Fruit fly (Drosophila melanogaster): ENCODE measurements around the gene Hsc70-4.

The Hsc70-4 gene

DNA sequence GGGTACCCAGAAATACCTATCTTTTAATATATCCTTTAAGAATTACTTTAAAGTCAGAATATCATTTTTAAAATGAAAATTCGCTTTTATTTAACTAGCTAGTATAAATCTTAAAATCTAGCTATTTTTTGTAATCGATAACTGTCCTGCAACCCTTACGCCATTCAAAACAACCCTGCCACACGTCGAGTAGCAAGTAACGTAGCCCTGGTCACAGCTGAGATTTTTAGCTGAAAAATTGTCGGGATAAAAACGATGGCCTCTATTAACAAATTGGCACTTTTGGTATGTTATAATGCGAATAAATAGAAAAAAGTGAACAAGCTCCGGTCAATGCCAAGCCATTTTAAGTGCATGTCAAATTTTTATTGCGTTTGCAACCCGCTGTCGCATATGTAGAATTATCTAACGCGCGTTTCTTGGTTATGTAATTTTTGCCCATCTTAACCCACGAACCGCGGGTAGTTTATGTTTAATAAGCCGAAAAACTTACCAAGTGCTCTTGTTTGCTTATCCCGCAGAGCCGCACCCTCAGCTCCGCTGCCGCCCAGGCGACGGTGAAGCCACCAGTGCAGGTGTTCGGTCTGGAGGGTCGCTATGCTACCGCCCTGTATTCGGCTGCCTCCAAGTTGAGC is 23.0 kb downstream of the Hsc70-4 start, which contains the start of gene ATPsynO (continued):
- TF ChIP-seq org-1 (GFP tag; optimal IDR thresholded peaks at IDR 0.05), result no peak
- TF ChIP-seq ara (GFP tag; IDR thresholded peaks at IDR 0.05), result no peak
- TF ChIP-seq en (GFP tag; optimal IDR thresholded peaks at IDR 0.05), result no peak

DNA sequence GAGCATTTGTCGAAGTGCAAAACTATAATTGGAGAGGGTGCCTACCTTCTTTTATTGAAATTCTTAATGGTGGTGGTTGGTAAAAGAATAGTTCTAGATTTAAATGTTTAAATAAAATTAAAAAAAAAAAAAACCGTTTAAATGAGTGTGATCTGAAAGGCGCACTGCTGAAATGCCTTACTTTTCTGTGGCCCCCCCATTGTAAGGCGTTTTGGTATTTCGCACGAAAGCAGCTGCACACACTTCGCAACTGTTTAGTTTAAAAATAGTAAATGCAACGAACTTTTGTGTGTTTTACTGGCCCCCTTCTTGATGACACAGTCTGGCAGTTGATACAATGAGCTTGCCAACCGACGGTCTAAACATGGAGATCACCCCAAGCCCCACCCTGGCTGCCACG is 25.9 kb downstream of the Hsc70-4 start, which contains the start of the genes CG14864 and Zip88E:
Gene CG14864 (minus strand): TSS at position 113 of the 400 bp plus-strand sequence.
Gene Zip88E (plus strand): TSS at position 237 of the 400 bp plus-strand sequence.
- TF ChIP-seq scrt (GFP tag; optimal IDR thresholded peaks at IDR 0.05), result no peak
- no peak for TF ChIP-seq CG15479 (GFP tag; optimal IDR thresholded peaks at IDR 0.05)
- TF ChIP-seq nerfin-1 (tag; optimal IDR thresholded peaks at IDR 0.05), result no peak
- no peak for TF ChIP-seq CG3065 (GFP tag; optimal IDR thresholded peaks at IDR 0.05)
- no peak for TF ChIP-seq sim (GFP tag; IDR thresholded peaks at IDR 0.05)
- TF ChIP-seq cg (GFP tag; optimal IDR thresholded peaks at IDR 0.05), result no peak
- TF ChIP-seq cas (GFP tag; IDR thresholded peaks at IDR 0.05), result no peak
- TF ChIP-seq CoRest (tag; optimal IDR thresholded peaks at IDR 0.05), result peak; percentile 9
- TF ChIP-seq CG5953 (GFP tag; IDR thresholded peaks at IDR 0.05), result no peak
- no peak for TF ChIP-seq CG10274 (GFP tag; optimal IDR thresholded peaks at IDR 0.05)
- TF ChIP-seq crp (GFP tag; optimal IDR thresholded peaks at IDR 0.05), result peak in 1 of 2 experiments; percentile 8
- no peak for TF ChIP-seq CG17328 (GFP tag; IDR thresholded peaks at IDR 0.05)
- TF ChIP-seq Pdp1 (GFP tag; optimal IDR thresholded peaks at IDR 0.05), result peak in 1 of 2 experiments; percentile 15
- TF ChIP-seq Hsf (GFP tag; optimal IDR thresholded peaks at IDR 0.05), result no peak
- TF ChIP-seq CG13424 (tag; optimal IDR thresholded peaks at IDR 0.05), result no peak
- TF ChIP-seq Myb (GFP tag; optimal IDR thresholded peaks at IDR 0.05), result peak; percentile 95
- no peak for TF ChIP-seq Optix (GFP tag; IDR thresholded peaks at IDR 0.05)
- no peak for TF ChIP-seq toy (GFP tag; IDR thresholded peaks at IDR 0.05)
- TF ChIP-seq sens (GFP tag), result peak; percentile 33
- no peak for TF ChIP-seq hbn (GFP tag; IDR thresholded peaks at IDR 0.05; ENCODE audit: partially characterized antibody)
- no peak for TF ChIP-seq wor (GFP tag; IDR thresholded peaks at IDR 0.05)
- TF ChIP-seq E2f2 (GFP tag; IDR thresholded peaks at IDR 0.05), result peak; percentile 76
- no peak for TF ChIP-seq mirr (GFP tag; optimal IDR thresholded peaks at IDR 0.05)
- TF ChIP-seq CG14014 (GFP tag; IDR thresholded peaks at IDR 0.05), result no peak
- TF ChIP-seq sc (optimal IDR thresholded peaks at IDR 0.05), result no peak
- TF ChIP-seq sc (GFP tag; optimal IDR thresholded peaks at IDR 0.05), result no peak
- no peak for TF ChIP-seq lov (optimal IDR thresholded peaks at IDR 0.05)
- no peak for TF ChIP-seq lov (GFP tag; IDR thresholded peaks at IDR 0.05)
- no peak for TF ChIP-seq pnt (GFP tag; optimal IDR thresholded peaks at IDR 0.05)
- no peak for TF ChIP-seq D19A (tag; optimal IDR thresholded peaks at IDR 0.05)
- no peak for TF ChIP-seq Oli (tag; optimal IDR thresholded peaks at IDR 0.05)
- no peak for TF ChIP-seq CG9437 (GFP tag; optimal IDR thresholded peaks at IDR 0.05)
- TF ChIP-seq CG16779 (GFP tag; IDR thresholded peaks at IDR 0.05), result no peak
- peak; percentile 30 for TF ChIP-seq CG17186 (GFP tag; optimal IDR thresholded peaks at IDR 0.05)
- no peak for TF ChIP-seq CG2678 (tag; optimal IDR thresholded peaks at IDR 0.05)
- TF ChIP-seq CG17359 (tag; optimal IDR thresholded peaks at IDR 0.05), result no peak
- TF ChIP-seq Usf (GFP tag; optimal IDR thresholded peaks at IDR 0.05), result no peak
- TF ChIP-seq CG1603 (tag; optimal IDR thresholded peaks at IDR 0.05), result peak; percentile 17
- no peak for TF ChIP-seq CG14441 (GFP tag; IDR thresholded peaks at IDR 0.05)
- peak; percentile 69 for TF ChIP-seq pzg (GFP tag; optimal IDR thresholded peaks at IDR 0.05)
- TF ChIP-seq stwl (tag; optimal IDR thresholded peaks at IDR 0.05), result no peak
- TF ChIP-seq lilli (GFP tag; optimal IDR thresholded peaks at IDR 0.05), result no peak
- no peak for TF ChIP-seq abd-A (tag; optimal IDR thresholded peaks at IDR 0.05)
- peak; percentile 44 for TF ChIP-seq YL-1 (GFP tag; optimal IDR thresholded peaks at IDR 0.05)
- peak; percentile 39 for TF ChIP-seq Dref (GFP tag; IDR thresholded peaks at IDR 0.05)
- TF ChIP-seq BEAF-32 (GFP tag; optimal IDR thresholded peaks at IDR 0.05), result peak; percentile 34
- no peak for TF ChIP-seq HmgD (GFP tag; optimal IDR thresholded peaks at IDR 0.05)
